ENCODE assay signal across 4 fruit fly cellular contexts in genomic region chr3L:16642954-16643353, dm6.
TF ChIP-seq lines count a peak whose summit lies in the region.

No protein-coding gene starts in this region.

- no peak for TF ChIP-seq CTCF in whole organism, embryonic (GFP tag; optimal IDR thresholded peaks at IDR 0.05; lab: Kevin White, UChicago)

TF ChIP-seq in whole organism, adult, 20 proteins besides CTCF, POLR2A, EP300 and RAD21:
- TF ChIP-seq tj (GFP tag; optimal IDR thresholded peaks at IDR 0.05; lab: Kevin White, UChicago) (peak; percentile 82), CG33017 (tag; optimal IDR thresholded peaks at IDR 0.05; lab: Kevin White, UChicago) (no peak), Mnt (GFP tag; optimal IDR thresholded peaks at IDR 0.05; lab: Kevin White, UChicago) (no peak), toe (GFP tag; optimal IDR thresholded peaks at IDR 0.05; lab: Kevin White, UChicago) (no peak), bab1 (GFP tag; optimal IDR thresholded peaks at IDR 0.05; lab: Kevin White, UChicago) (peak; percentile 70), Crg-1 (GFP tag; optimal IDR thresholded peaks at IDR 0.05; lab: Kevin White, UChicago) (no peak), kay (GFP tag; lab: Kevin White, UChicago; ENCODE audit: borderline replicate concordance) (no peak), ovo (GFP tag; optimal IDR thresholded peaks at IDR 0.05; lab: Kevin White, UChicago) (no peak), CG7101 (tag; optimal IDR thresholded peaks at IDR 0.05; lab: Kevin White, UChicago) (no peak), Hr96 (GFP tag; optimal IDR thresholded peaks at IDR 0.05; lab: Kevin White, UChicago) (no peak)
TF ChIP-seq in whole organism, adult: peak in this region for 2.

TF ChIP-seq in whole organism, embryonic, 481 proteins besides CTCF, POLR2A, EP300 and RAD21 (continues in another document):
- TF ChIP-seq phol (tag; optimal IDR thresholded peaks at IDR 0.05; lab: Kevin White, UChicago), result peak; percentile 51
- TF ChIP-seq CrebB (tag; optimal IDR thresholded peaks at IDR 0.05; lab: Kevin White, UChicago), result no peak
- peak in 1 of 2 experiments; percentile 12 for TF ChIP-seq Hr51 (GFP tag; optimal IDR thresholded peaks at IDR 0.05; lab: Kevin White, UChicago)
- peak; percentile 5 for TF ChIP-seq Oli (tag; optimal IDR thresholded peaks at IDR 0.05; lab: Kevin White, UChicago)
- TF ChIP-seq Xrp1 (GFP tag; IDR thresholded peaks at IDR 0.05; lab: Robert Waterston, UW), result peak; percentile 49; the same call in 1 of the 2 replicates
- TF ChIP-seq CG10979 (tag; optimal IDR thresholded peaks at IDR 0.05; lab: Kevin White, UChicago), result peak; percentile 51
- peak; percentile 28 for TF ChIP-seq gem (tag; optimal IDR thresholded peaks at IDR 0.05; lab: Kevin White, UChicago)
- no peak for TF ChIP-seq cas (GFP tag; IDR thresholded peaks at IDR 0.05; lab: Robert Waterston, UW)
- TF ChIP-seq Sin3A (optimal IDR thresholded peaks at IDR 0.05; lab: Kevin White, UChicago), result no peak
- no peak for TF ChIP-seq org-1 (GFP tag; optimal IDR thresholded peaks at IDR 0.05; lab: Kevin White, UChicago)
- TF ChIP-seq CG1603 (tag; optimal IDR thresholded peaks at IDR 0.05; lab: Kevin White, UChicago), result no peak
- TF ChIP-seq chinmo (GFP tag; IDR thresholded peaks at IDR 0.05; lab: Robert Waterston, UW; ENCODE audit: partially characterized antibody), result no peak
- peak; percentile 54; the same call in 1 of the 2 replicates for TF ChIP-seq Drgx (GFP tag; IDR thresholded peaks at IDR 0.05; lab: Robert Waterston, UW)
- TF ChIP-seq Scr (GFP tag; IDR thresholded peaks at IDR 0.05; lab: Robert Waterston, UW; ENCODE audit: partially characterized antibody), result no peak
- TF ChIP-seq ab (GFP tag; optimal IDR thresholded peaks at IDR 0.05; lab: Kevin White, UChicago), result no peak
- 0 out of 2 replicates have a peak, but pooled peaks have one; percentile 31 for TF ChIP-seq CG31441 (GFP tag; IDR thresholded peaks at IDR 0.05; lab: Robert Waterston, UW)
- TF ChIP-seq row (GFP tag; IDR thresholded peaks at IDR 0.05; lab: Robert Waterston, UW), result peak; percentile 28; the same call in 2 of the 3 replicates
- TF ChIP-seq CG2712 (tag; optimal IDR thresholded peaks at IDR 0.05; lab: Kevin White, UChicago), result no peak
- TF ChIP-seq Nf-YB (GFP tag; optimal IDR thresholded peaks at IDR 0.05; lab: Kevin White, UChicago), result no peak
- TF ChIP-seq bsh (GFP tag; optimal IDR thresholded peaks at IDR 0.05; lab: Kevin White, UChicago), result peak in 1 of 2 experiments; percentile 16
- TF ChIP-seq CG42726 (GFP tag; IDR thresholded peaks at IDR 0.05; lab: Robert Waterston, UW; ENCODE audit: partially characterized antibody), result 0 out of 2 replicates have a peak, but pooled peaks have one; percentile 27
- TF ChIP-seq CG10321 (GFP tag; IDR thresholded peaks at IDR 0.05; lab: Robert Waterston, UW), result no peak
- TF ChIP-seq otp (GFP tag; IDR thresholded peaks at IDR 0.05; lab: Robert Waterston, UW), result no peak
- peak; percentile 8 for TF ChIP-seq dmrt99B (tag; optimal IDR thresholded peaks at IDR 0.05; lab: Kevin White, UChicago)
- peak in 1 of 2 experiments; percentile 2 for TF ChIP-seq dpn (GFP tag; optimal IDR thresholded peaks at IDR 0.05; lab: Kevin White, UChicago)
- TF ChIP-seq Usf (GFP tag; optimal IDR thresholded peaks at IDR 0.05; lab: Kevin White, UChicago), result no peak

TF ChIP-seq in whole organism, prepupa, 60 proteins besides CTCF, POLR2A, EP300 and RAD21 (continues in another document):
- TF ChIP-seq CG32006 (GFP tag; optimal IDR thresholded peaks at IDR 0.05; lab: Kevin White, UChicago), result peak; percentile 86
- TF ChIP-seq salr (GFP tag; optimal IDR thresholded peaks at IDR 0.05; lab: Kevin White, UChicago), result peak in 1 of 2 experiments; percentile 34
- TF ChIP-seq topi (GFP tag; optimal IDR thresholded peaks at IDR 0.05; lab: Kevin White, UChicago), result no peak
- peak; percentile 47 for TF ChIP-seq Lpt (GFP tag; optimal IDR thresholded peaks at IDR 0.05; lab: Kevin White, UChicago)
- TF ChIP-seq CG16779 (tag; optimal IDR thresholded peaks at IDR 0.05; lab: Kevin White, UChicago), result no peak
- TF ChIP-seq CG11294 (GFP tag; IDR thresholded peaks at IDR 0.05; lab: Robert Waterston, UW), result peak; percentile 46; the same call in 1 of the 2 replicates
- no peak for TF ChIP-seq Hr39 (GFP tag; optimal IDR thresholded peaks at IDR 0.05; lab: Kevin White, UChicago)
- TF ChIP-seq eg (GFP tag; IDR thresholded peaks at IDR 0.05; lab: Robert Waterston, UW), result peak; percentile 72
- TF ChIP-seq CG6276 (GFP tag; optimal IDR thresholded peaks at IDR 0.05; lab: Kevin White, UChicago), result peak; percentile 80
- TF ChIP-seq pdm3 (GFP tag; optimal IDR thresholded peaks at IDR 0.05; lab: Kevin White, UChicago), result peak; percentile 41
- peak; percentile 48 for TF ChIP-seq Gug (GFP tag; IDR thresholded peaks at IDR 0.05; lab: Robert Waterston, UW)
- TF ChIP-seq Smox (GFP tag; optimal IDR thresholded peaks at IDR 0.05; lab: Kevin White, UChicago), result no peak
- TF ChIP-seq CG4318 (GFP tag; optimal IDR thresholded peaks at IDR 0.05; lab: Kevin White, UChicago), result peak; percentile 84
- TF ChIP-seq esn (GFP tag; optimal IDR thresholded peaks at IDR 0.05; lab: Kevin White, UChicago), result peak; percentile 24
- peak; percentile 22 for TF ChIP-seq net (GFP tag; optimal IDR thresholded peaks at IDR 0.05; lab: Kevin White, UChicago)
- peak; percentile 5 for TF ChIP-seq CG8319 (GFP tag; optimal IDR thresholded peaks at IDR 0.05; lab: Kevin White, UChicago)
- no peak for TF ChIP-seq Met (GFP tag; optimal IDR thresholded peaks at IDR 0.05; lab: Kevin White, UChicago)
- no peak for TF ChIP-seq lz (GFP tag; optimal IDR thresholded peaks at IDR 0.05; lab: Kevin White, UChicago)
- TF ChIP-seq achi (GFP tag; optimal IDR thresholded peaks at IDR 0.05; lab: Kevin White, UChicago), result peak; percentile 50
- peak; percentile 48 for TF ChIP-seq Sox14 (GFP tag; optimal IDR thresholded peaks at IDR 0.05; lab: Kevin White, UChicago)
- TF ChIP-seq CG8119 (GFP tag; IDR thresholded peaks at IDR 0.05; lab: Robert Waterston, UW), result peak; percentile 78
- TF ChIP-seq fd59A (GFP tag; optimal IDR thresholded peaks at IDR 0.05; lab: Kevin White, UChicago), result peak; percentile 23
- TF ChIP-seq CG6808 (GFP tag; optimal IDR thresholded peaks at IDR 0.05; lab: Kevin White, UChicago), result peak; percentile 9
- TF ChIP-seq spab (GFP tag; optimal IDR thresholded peaks at IDR 0.05; lab: Kevin White, UChicago), result peak; percentile 49
- peak; percentile 71 for TF ChIP-seq CG3919 (GFP tag; optimal IDR thresholded peaks at IDR 0.05; lab: Kevin White, UChicago)
- TF ChIP-seq acj6 (GFP tag; optimal IDR thresholded peaks at IDR 0.05; lab: Kevin White, UChicago), result peak; percentile 9
- TF ChIP-seq CG10669 (GFP tag; optimal IDR thresholded peaks at IDR 0.05; lab: Kevin White, UChicago), result peak; percentile 53
- TF ChIP-seq CG6792 (GFP tag; optimal IDR thresholded peaks at IDR 0.05; lab: Kevin White, UChicago), result no peak
- TF ChIP-seq Eip78C (GFP tag; lab: Kevin White, UChicago), result peak; percentile 87

TF ChIP-seq in whole organism, pupa, 21 proteins besides CTCF, POLR2A, EP300 and RAD21:
- peak; percentile 64; the same call in 1 of the 2 replicates for TF ChIP-seq CG32121 (GFP tag; IDR thresholded peaks at IDR 0.05; lab: Robert Waterston, UW)
- peak; percentile 24 for TF ChIP-seq D1 (tag; optimal IDR thresholded peaks at IDR 0.05; lab: Kevin White, UChicago)
- TF ChIP-seq CG8159 (tag; optimal IDR thresholded peaks at IDR 0.05; lab: Kevin White, UChicago), result peak; percentile 62
- no peak for TF ChIP-seq CG15710 (tag; optimal IDR thresholded peaks at IDR 0.05; lab: Kevin White, UChicago)
- TF ChIP-seq CG9948 (tag; optimal IDR thresholded peaks at IDR 0.05; lab: Kevin White, UChicago), result peak; percentile 75
- TF ChIP-seq CG14655 (GFP tag; optimal IDR thresholded peaks at IDR 0.05; lab: Kevin White, UChicago), result peak; percentile 71
- no peak for TF ChIP-seq Pif1B (GFP tag; optimal IDR thresholded peaks at IDR 0.05; lab: Kevin White, UChicago)
- TF ChIP-seq CG34367 (tag; optimal IDR thresholded peaks at IDR 0.05; lab: Kevin White, UChicago), result no peak
- no peak for TF ChIP-seq gl (tag; optimal IDR thresholded peaks at IDR 0.05; lab: Kevin White, UChicago)
- peak; percentile 68; the same call in 2 of the 3 replicates for TF ChIP-seq CG4496 (GFP tag; IDR thresholded peaks at IDR 0.05; lab: Robert Waterston, UW)
- TF ChIP-seq EcR (GFP tag; optimal IDR thresholded peaks at IDR 0.05; lab: Kevin White, UChicago), result no peak
- peak; percentile 58 for TF ChIP-seq Pif1A (GFP tag; optimal IDR thresholded peaks at IDR 0.05; lab: Kevin White, UChicago)
- peak; percentile 22 for TF ChIP-seq CG17806 (tag; optimal IDR thresholded peaks at IDR 0.05; lab: Kevin White, UChicago)
- TF ChIP-seq Snoo (tag; optimal IDR thresholded peaks at IDR 0.05; lab: Kevin White, UChicago), result no peak
- TF ChIP-seq CG8301 (tag; optimal IDR thresholded peaks at IDR 0.05; lab: Kevin White, UChicago), result peak; percentile 78
- TF ChIP-seq CG12605 (GFP tag; IDR thresholded peaks at IDR 0.05; lab: Robert Waterston, UW), result no peak
- peak; percentile 33; the same call in 1 of the 2 replicates for TF ChIP-seq Ets98B (GFP tag; IDR thresholded peaks at IDR 0.05; lab: Robert Waterston, UW)
- no peak for TF ChIP-seq rn (GFP tag; IDR thresholded peaks at IDR 0.05; lab: Robert Waterston, UW)
- no peak for TF ChIP-seq CG13204 (GFP tag; optimal IDR thresholded peaks at IDR 0.05; lab: Kevin White, UChicago)
- peak; percentile 43; the same call in 1 of the 3 replicates for TF ChIP-seq fd96Ca (GFP tag; IDR thresholded peaks at IDR 0.05; lab: Robert Waterston, UW)
- TF ChIP-seq CG10348 (GFP tag; IDR thresholded peaks at IDR 0.05; lab: Robert Waterston, UW), result no peak
